Fruit fly (Drosophila melanogaster): ENCODE data around the gene CG12061.

The CG12061 gene

DNA sequence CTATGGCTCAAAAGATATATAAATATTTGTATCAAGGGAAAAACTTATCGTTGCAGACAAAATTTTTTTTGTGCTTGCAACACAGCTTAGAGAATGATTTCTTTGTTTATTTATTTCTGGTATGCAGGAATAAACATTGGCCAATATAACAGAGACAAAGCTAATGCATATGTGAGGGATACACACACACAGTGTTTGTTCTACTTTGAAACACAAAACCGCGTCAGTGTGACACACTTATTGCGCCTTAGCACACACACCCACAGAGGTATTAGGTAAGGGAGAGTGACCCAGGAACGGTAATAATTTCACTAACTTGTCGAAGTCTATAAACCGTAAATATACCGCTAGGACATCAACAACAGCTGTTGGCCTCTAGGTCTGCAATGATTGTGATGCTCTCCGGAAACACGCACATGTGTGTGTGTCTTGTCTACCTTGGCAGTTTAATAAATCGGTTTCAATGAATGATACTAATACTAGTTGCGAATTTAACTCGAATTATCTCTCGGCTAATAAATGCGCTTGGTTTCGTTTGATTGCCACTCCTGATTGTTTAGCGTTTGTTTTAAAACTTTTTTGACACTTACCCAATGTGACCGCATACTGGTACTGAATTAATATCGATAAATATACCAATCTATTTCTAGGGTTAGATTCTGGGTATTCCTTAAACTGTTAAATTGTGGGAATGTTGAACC lies 60.4 kb downstream of the CG12061 start, which contains the start of gene CG17162 (continued):
- peak; percentile 43; the same call in 1 of the 2 replicates for TF ChIP-seq Dref (GFP tag; IDR thresholded peaks at IDR 0.05)
- no peak for TF ChIP-seq grn (GFP tag; optimal IDR thresholded peaks at IDR 0.05)
- TF ChIP-seq ATbp (GFP tag; optimal IDR thresholded peaks at IDR 0.05), result peak; percentile 18
- TF ChIP-seq CG1024 (GFP tag; IDR thresholded peaks at IDR 0.05), result no peak
- peak; percentile 67 for TF ChIP-seq MESR4 (GFP tag; optimal IDR thresholded peaks at IDR 0.05)
- no peak for TF ChIP-seq Dip3 (GFP tag; optimal IDR thresholded peaks at IDR 0.05)
- TF ChIP-seq CG15479 (GFP tag; optimal IDR thresholded peaks at IDR 0.05), result no peak
- TF ChIP-seq CG3726 (GFP tag; IDR thresholded peaks at IDR 0.05), result no peak
- TF ChIP-seq CG10366 (GFP tag; IDR thresholded peaks at IDR 0.05), result no peak
- no peak for TF ChIP-seq CG11247 (GFP tag; IDR thresholded peaks at IDR 0.05)
- TF ChIP-seq CG11398 (GFP tag; optimal IDR thresholded peaks at IDR 0.05), result no peak
- no peak for TF ChIP-seq C15 (GFP tag; IDR thresholded peaks at IDR 0.05)
- TF ChIP-seq CG15601 (tag; optimal IDR thresholded peaks at IDR 0.05), result no peak
- TF ChIP-seq sr (GFP tag; IDR thresholded peaks at IDR 0.05), result no peak
- no peak for TF ChIP-seq Optix (GFP tag; IDR thresholded peaks at IDR 0.05)
- TF ChIP-seq trem (tag; optimal IDR thresholded peaks at IDR 0.05), result no peak
- no peak for TF ChIP-seq CG17829 (tag; optimal IDR thresholded peaks at IDR 0.05)
- no peak for TF ChIP-seq dm (GFP tag; optimal IDR thresholded peaks at IDR 0.05)
- no peak for TF ChIP-seq Hr39 (optimal IDR thresholded peaks at IDR 0.05)
- TF ChIP-seq CG9876 (GFP tag; optimal IDR thresholded peaks at IDR 0.05), result no peak
- TF ChIP-seq Nf-YB (GFP tag; optimal IDR thresholded peaks at IDR 0.05), result no peak
- no peak for TF ChIP-seq ewg (GFP tag; optimal IDR thresholded peaks at IDR 0.05)
- TF ChIP-seq Asciz (GFP tag; optimal IDR thresholded peaks at IDR 0.05), result no peak
- TF ChIP-seq CG30403 (GFP tag; optimal IDR thresholded peaks at IDR 0.05), result no peak
- TF ChIP-seq CG14860 (GFP tag; IDR thresholded peaks at IDR 0.05; ENCODE audit: partially characterized antibody), result no peak
- no peak for TF ChIP-seq corto (GFP tag; optimal IDR thresholded peaks at IDR 0.05)
- TF ChIP-seq Dp (GFP tag; optimal IDR thresholded peaks at IDR 0.05), result no peak
- no peak for TF ChIP-seq CG6765 (GFP tag; optimal IDR thresholded peaks at IDR 0.05)
- TF ChIP-seq MBD-R2 (GFP tag; IDR thresholded peaks at IDR 0.05), result no peak
- TF ChIP-seq CG7987 (GFP tag; optimal IDR thresholded peaks at IDR 0.05), result no peak
- TF ChIP-seq CoRest (tag; optimal IDR thresholded peaks at IDR 0.05), result no peak
- TF ChIP-seq ind (GFP tag; optimal IDR thresholded peaks at IDR 0.05), result no peak
- no peak for TF ChIP-seq CG11504 (tag; optimal IDR thresholded peaks at IDR 0.05)
- no peak for TF ChIP-seq odd (GFP tag; optimal IDR thresholded peaks at IDR 0.05)
- TF ChIP-seq CG2678 (tag; optimal IDR thresholded peaks at IDR 0.05), result no peak
- TF ChIP-seq dpn (GFP tag; optimal IDR thresholded peaks at IDR 0.05), result no peak
- no peak for TF ChIP-seq D19A (tag; optimal IDR thresholded peaks at IDR 0.05)
- peak; percentile 10 for TF ChIP-seq stwl (tag; optimal IDR thresholded peaks at IDR 0.05)
- TF ChIP-seq BEAF-32 (GFP tag; optimal IDR thresholded peaks at IDR 0.05), result peak; percentile 23
- no peak for TF ChIP-seq nerfin-2 (GFP tag; IDR thresholded peaks at IDR 0.05; ENCODE audit: partially characterized antibody)
- TF ChIP-seq kni (GFP tag; optimal IDR thresholded peaks at IDR 0.05), result peak; percentile 15
- TF ChIP-seq CG1602 (GFP tag; optimal IDR thresholded peaks at IDR 0.05), result no peak
- no peak for TF ChIP-seq bsh (GFP tag; optimal IDR thresholded peaks at IDR 0.05)
- no peak for TF ChIP-seq ttk (GFP tag; IDR thresholded peaks at IDR 0.05)
- TF ChIP-seq h (optimal IDR thresholded peaks at IDR 0.05), result no peak
- TF ChIP-seq sd (tag; optimal IDR thresholded peaks at IDR 0.05), result peak; percentile 37
- no peak for TF ChIP-seq Stat92E (GFP tag; optimal IDR thresholded peaks at IDR 0.05)
- no peak for TF ChIP-seq CG6175 (GFP tag; IDR thresholded peaks at IDR 0.05)
- TF ChIP-seq wdn (GFP tag; IDR thresholded peaks at IDR 0.05), result no peak
- TF ChIP-seq so (GFP tag; IDR thresholded peaks at IDR 0.05), result no peak
